Worm (Caenorhabditis elegans) whole organism, young adult: Measurements from ENCODE around the gene K10G4.5.
A peak's percentile ranks its signal among the peaks of the same experiment; 100 is the strongest.

Experiments used
- ceh-79 ChIP-seq: sonication (generic microtip); optimal IDR thresholded peaks from 2 replicates; lab custom pipeline; 2017; ENCODE audit warnings: mild to moderate bottlenecking, missing genetic modification characterization, missing compliant biosample characterization
- ceh-91 ChIP-seq: fragments of 200-800 bp; sonication (Bioruptor generic); IDR thresholded peaks from 2 replicates; pipeline ENCODE4 v1.3.6; 2022; ENCODE audit warnings: missing genetic modification reagents, missing genetic modification characterization, missing compliant biosample characterization
- hlh-12 ChIP-seq: sonication (generic microtip); optimal IDR thresholded peaks from 2 replicates; lab custom pipeline; 2016; ENCODE audit warnings: missing genetic modification characterization, missing compliant biosample characterization
- sdz-38 ChIP-seq: sonication (generic microtip); optimal IDR thresholded peaks from 2 replicates; lab custom pipeline; 2016; ENCODE audit warnings: missing genotype, missing genetic modification characterization, missing compliant biosample characterization
- snpc-1.3 ChIP-seq: sonication (generic microtip); optimal IDR thresholded peaks from 2 replicates; lab custom pipeline; 2017; ENCODE audit warnings: missing genetic modification characterization, mild to moderate bottlenecking, missing compliant biosample characterization, antibody characterized with exemption, moderate library complexity, missing genotype, missing genetic modification reagents; ENCODE audit not compliant: insufficient read depth
- sptf-2 ChIP-seq: fragments of 200-800 bp; sonication (Bioruptor generic); optimal IDR thresholded peaks from 2 replicates; lab custom pipeline; 2018; ENCODE audit warnings: mild to moderate bottlenecking, missing genetic modification characterization, missing compliant biosample characterization
- unc-62 ChIP-seq: fragments of 150-350 bp; optimal IDR thresholded peaks from 2 replicates; lab custom pipeline; 2014; ENCODE audit warnings: missing biosample characterization, missing genetic modification reagents, missing genetic modification characterization
- zfh-2 ChIP-seq: fragments of 200-800 bp; sonication (Bioruptor generic); conservative IDR thresholded peaks from 2 replicates; pipeline ENCODE4 v1.3.6; 2022; ENCODE audit warnings: missing genetic modification reagents, missing genetic modification characterization, missing compliant biosample characterization

ce11 chrV:17257637-17258036 lies 43.6 kb downstream of the K10G4.5 start:
- no peak for TF ChIP-seq hlh-12 (tag; lab: Kevin White, UChicago)
- TF ChIP-seq ceh-79 (tag; lab: Kevin White, UChicago) = no peak
- TF ChIP-seq sptf-2 = no peak
- no peak for TF ChIP-seq unc-62 (GFP tag; lab: Kevin White, UChicago)
- no peak for TF ChIP-seq ceh-91 (GFP tag; lab: Robert Waterston, UW)
- TF ChIP-seq zfh-2 = peak; percentile 72
- TF ChIP-seq snpc-1.3 = no peak
- TF ChIP-seq sdz-38 (tag; lab: Kevin White, UChicago) = no peak
